Fruit fly (Drosophila melanogaster) whole organism, embryonic: Measurements from ENCODE around the gene Gdh.
A peak's percentile ranks its signal among the peaks of the same experiment; 100 is the strongest.

Source experiments
- Ada2b ChIP-seq: fragments of 200-800 bp; sonication (Bioruptor generic); IDR thresholded peaks from 2 replicates; pipeline ENCODE4 v1.3.6; 2022; ENCODE audit warnings: missing biosample characterization, missing genetic modification characterization
- CG10431 ChIP-seq: fragments of 200-800 bp; sonication (Bioruptor generic); optimal IDR thresholded peaks from 3 replicates; lab custom pipeline; 2018; ENCODE audit warnings: missing biosample characterization, mild to moderate bottlenecking, missing genetic modification characterization
- CG11093 ChIP-seq: fragments of 200-800 bp; sonication (Bioruptor generic); IDR thresholded peaks from 3 replicates; pipeline ENCODE4 v1.3.6; 2022; ENCODE audit warnings: missing biosample characterization, missing genetic modification characterization
- CG1233 ChIP-seq: fragments of 200-800 bp; sonication (Bioruptor generic); optimal IDR thresholded peaks from 4 replicates; lab custom pipeline; 2018; ENCODE audit warnings: missing biosample characterization, mild to moderate bottlenecking, missing genetic modification characterization
- CG14014 ChIP-seq: fragments of 200-800 bp; sonication (Bioruptor generic); IDR thresholded peaks from 2 replicates; pipeline ENCODE4 v1.3.6; 2022; ENCODE audit warnings: missing biosample characterization, missing genetic modification characterization
- CG14050 ChIP-seq: fragments of 200-800 bp; sonication (Bioruptor generic); IDR thresholded peaks from 3 replicates; pipeline ENCODE4 v1.3.6; 2022; ENCODE audit warnings: missing biosample characterization, missing genetic modification characterization
- CG15073 ChIP-seq: fragments of 200-800 bp; sonication (Bioruptor generic); optimal IDR thresholded peaks from 2 replicates; lab custom pipeline; 2016; ENCODE audit warnings: missing biosample characterization, missing genetic modification characterization
- CG1647 ChIP-seq: fragments of 200-800 bp; sonication (Bioruptor generic); optimal IDR thresholded peaks from 3 replicates; lab custom pipeline; 2016; ENCODE audit warnings: missing biosample characterization, missing genetic modification characterization
- CG16813 ChIP-seq: fragments of 200-800 bp; sonication (Bioruptor generic); IDR thresholded peaks from 3 replicates; pipeline ENCODE4 v1.3.6; 2022; ENCODE audit warnings: missing biosample characterization, missing genetic modification characterization; ENCODE audit not compliant: partially characterized antibody
- CG17385 ChIP-seq: fragments of 200-800 bp; sonication (Bioruptor generic); optimal IDR thresholded peaks from 3 replicates; lab custom pipeline; 2018; ENCODE audit warnings: missing biosample characterization, mild to moderate bottlenecking, missing genetic modification characterization
- CG1792 ChIP-seq: fragments of 200-800 bp; sonication (Bioruptor generic); optimal IDR thresholded peaks from 2 replicates; lab custom pipeline; 2016; ENCODE audit warnings: missing biosample characterization, missing genetic modification characterization
- CG2875 ChIP-seq: fragments of 200-800 bp; sonication (Bioruptor generic); optimal IDR thresholded peaks from 2 replicates; lab custom pipeline; 2017; ENCODE audit warnings: missing biosample characterization, mild to moderate bottlenecking, missing genetic modification characterization, missing genetic modification reagents
- CG30431 ChIP-seq: fragments of 200-800 bp; sonication (Bioruptor generic); optimal IDR thresholded peaks from 2 replicates; lab custom pipeline; 2017; ENCODE audit warnings: missing biosample characterization, missing genetic modification characterization
- CG5953 ChIP-seq: fragments of 200-800 bp; sonication (Bioruptor generic); IDR thresholded peaks from 2 replicates; pipeline ENCODE4 v1.3.6; 2022; ENCODE audit warnings: missing biosample characterization, missing genetic modification characterization
- CG6654 ChIP-seq: fragments of 200-800 bp; sonication (Bioruptor generic); optimal IDR thresholded peaks from 2 replicates; lab custom pipeline; 2017; ENCODE audit warnings: missing biosample characterization, mild to moderate bottlenecking, missing genetic modification characterization
- CG6854 ChIP-seq: fragments of 200-800 bp; sonication (Bioruptor generic); optimal IDR thresholded peaks from 3 replicates; lab custom pipeline; 2017; ENCODE audit warnings: missing biosample characterization, mild to moderate bottlenecking, missing genetic modification characterization
- CG8388 ChIP-seq: fragments of 200-800 bp; sonication (Bioruptor generic); optimal IDR thresholded peaks from 2 replicates; lab custom pipeline; 2019; ENCODE audit warnings: missing biosample characterization, mild to moderate bottlenecking, missing genetic modification characterization, moderate library complexity
- CG8924 ChIP-seq: fragments of 200-800 bp; optimal IDR thresholded peaks from 3 replicates; lab custom pipeline; 2019; ENCODE audit warnings: missing biosample characterization, mild to moderate bottlenecking, missing genetic modification characterization, moderate library complexity
- CoRest ChIP-seq: fragments of 200-800 bp; sonication (Bioruptor generic); optimal IDR thresholded peaks from 3 replicates; lab custom pipeline; 2018; ENCODE audit warnings: missing biosample characterization, mild to moderate bottlenecking, missing genetic modification characterization, moderate library complexity
- Dip3 ChIP-seq: fragments of 200-800 bp; sonication (Bioruptor generic); optimal IDR thresholded peaks from 3 replicates; lab custom pipeline; 2016; ENCODE audit warnings: missing biosample characterization, missing genetic modification characterization
- Dll ChIP-seq: fragments of 200-800 bp; sonication (Bioruptor generic); IDR thresholded peaks from 4 replicates; pipeline ENCODE4 v1.3.6; 2022; ENCODE audit warnings: missing biosample characterization, missing genetic modification characterization; ENCODE audit not compliant: partially characterized antibody
- Eip74EF ChIP-seq, 2 experiments: fragments of 200-800 bp in 1 of 2; fragments of >200 bp in 1 of 2; sonication (Bioruptor generic) in 1 of 2; optimal IDR thresholded peaks; 2 replicates each; lab custom pipeline; 2017 to 2019; ENCODE audit warnings: missing biosample characterization in 2 of 2, missing genetic modification characterization in 2 of 2, mild to moderate bottlenecking in 1 of 2, moderate library complexity in 1 of 2
- Elba2 ChIP-seq: fragments of 200-800 bp; sonication (Bioruptor generic); optimal IDR thresholded peaks from 3 replicates; lab custom pipeline; 2016; ENCODE audit warnings: missing biosample characterization, missing genetic modification characterization
- Gsc ChIP-seq: fragments of 200-800 bp; sonication (Bioruptor generic); IDR thresholded peaks from 2 replicates; pipeline ENCODE4 v1.3.6; 2022; ENCODE audit warnings: missing biosample characterization, missing genetic modification characterization
- Hey ChIP-seq: fragments of 200-800 bp; sonication (Bioruptor generic); optimal IDR thresholded peaks from 3 replicates; lab custom pipeline; 2018; ENCODE audit warnings: missing biosample characterization, mild to moderate bottlenecking, missing genetic modification characterization
- Hmx ChIP-seq: fragments of 200-800 bp; sonication (Bioruptor generic); optimal IDR thresholded peaks from 2 replicates; lab custom pipeline; 2016; ENCODE audit warnings: missing biosample characterization, missing genetic modification characterization
- Lim3 ChIP-seq: fragments of 200-800 bp; sonication (Bioruptor generic); IDR thresholded peaks from 2 replicates; pipeline ENCODE4 v1.3.6; 2022; ENCODE audit warnings: missing biosample characterization, missing genetic modification characterization
- Trl ChIP-seq, 3 experiments: fragments of >200 bp in 2 of 3; fragments of 200-800 bp in 1 of 3; sonication (Bioruptor generic) in 1 of 3; optimal IDR thresholded peaks; 2 replicates in 1 of 3; 3 replicates in 2 of 3; lab custom pipeline; 2016 to 2017; ENCODE audit warnings: missing biosample characterization in 1 of 3, missing genetic modification characterization in 1 of 3
- cad ChIP-seq: fragments of >200 bp; optimal IDR thresholded peaks from 2 replicates; lab custom pipeline; 2017; ENCODE audit warnings: missing biosample characterization, missing genetic modification characterization
- caup ChIP-seq: fragments of 200-800 bp; sonication (Bioruptor generic); optimal IDR thresholded peaks from 3 replicates; lab custom pipeline; 2017; ENCODE audit warnings: missing biosample characterization, mild to moderate bottlenecking, missing genetic modification characterization, moderate library complexity; ENCODE audit not compliant: severe bottlenecking
- da ChIP-seq: fragments of 200-800 bp; sonication (Bioruptor generic); optimal IDR thresholded peaks from 2 replicates; lab custom pipeline; 2016; ENCODE audit warnings: missing biosample characterization, missing genetic modification characterization
- danr ChIP-seq: fragments of 200-800 bp; sonication (Bioruptor generic); IDR thresholded peaks from 2 replicates; pipeline ENCODE4 v1.3.6; 2022; ENCODE audit warnings: missing biosample characterization, missing genetic modification characterization
- emc ChIP-seq: fragments of 200-800 bp; sonication (Bioruptor generic); optimal IDR thresholded peaks from 2 replicates; lab custom pipeline; 2016; ENCODE audit warnings: missing biosample characterization, missing genetic modification characterization
- esg ChIP-seq: fragments of 200-800 bp; sonication (Bioruptor generic); conservative IDR thresholded peaks from 2 replicates; pipeline ENCODE4 v1.3.6; 2022; ENCODE audit warnings: missing biosample characterization, missing genetic modification characterization
- fru ChIP-seq: fragments of >200 bp; optimal IDR thresholded peaks from 2 replicates; lab custom pipeline; 2017
- ind ChIP-seq: fragments of 200-800 bp; sonication (Bioruptor generic); optimal IDR thresholded peaks from 3 replicates; lab custom pipeline; 2016; ENCODE audit warnings: missing biosample characterization, missing genetic modification characterization
- klu ChIP-seq: fragments of 200-800 bp; sonication (Bioruptor generic); IDR thresholded peaks from 2 replicates; pipeline ENCODE4 v1.3.6; 2022; ENCODE audit warnings: missing biosample characterization, missing genetic modification characterization
- lmd ChIP-seq: fragments of 200-800 bp; sonication (Bioruptor generic); IDR thresholded peaks from 2 replicates; pipeline ENCODE4 v1.3.6; 2022; ENCODE audit warnings: missing biosample characterization, missing genetic modification characterization
- oc ChIP-seq: fragments of 200-800 bp; sonication (Bioruptor generic); optimal IDR thresholded peaks from 2 replicates; lab custom pipeline; 2018; ENCODE audit warnings: missing biosample characterization, mild to moderate bottlenecking, missing genetic modification characterization, moderate library complexity
- pb ChIP-seq: fragments of 200-800 bp; sonication (Bioruptor generic); optimal IDR thresholded peaks from 3 replicates; lab custom pipeline; 2016; ENCODE audit warnings: missing biosample characterization, missing genetic modification characterization
- psq ChIP-seq: fragments of 200-800 bp; sonication (Bioruptor generic); optimal IDR thresholded peaks from 2 replicates; lab custom pipeline; 2017; ENCODE audit warnings: missing biosample characterization, missing genetic modification characterization
- run ChIP-seq: fragments of 200-800 bp; sonication (Bioruptor generic); optimal IDR thresholded peaks from 3 replicates; lab custom pipeline; 2018; ENCODE audit warnings: missing biosample characterization, mild to moderate bottlenecking, missing genetic modification characterization
- sens ChIP-seq: fragments of 200-800 bp; sonication (Bioruptor generic); peaks from one replicate; lab custom pipeline; 2016; ENCODE audit warnings: missing biosample characterization, missing genetic modification characterization
- sna ChIP-seq: fragments of 200-800 bp; sonication (Bioruptor generic); IDR thresholded peaks from 2 replicates; pipeline ENCODE4 v1.3.6; 2022; ENCODE audit warnings: missing biosample characterization, missing genetic modification characterization; ENCODE audit not compliant: partially characterized antibody
- so ChIP-seq: fragments of 200-800 bp; sonication (Bioruptor generic); IDR thresholded peaks from 3 replicates; pipeline ENCODE4 v1.3.6; 2022; ENCODE audit warnings: missing biosample characterization, missing genetic modification characterization
- sr ChIP-seq: fragments of 200-800 bp; sonication (Bioruptor generic); IDR thresholded peaks from 3 replicates; pipeline ENCODE4 v1.3.6; 2022; ENCODE audit warnings: missing biosample characterization, missing genetic modification characterization
- stwl ChIP-seq: fragments of 200-800 bp; sonication (Bioruptor generic); optimal IDR thresholded peaks from 3 replicates; lab custom pipeline; 2018; ENCODE audit warnings: missing biosample characterization, mild to moderate bottlenecking, missing genetic modification characterization, moderate library complexity
- zf30C ChIP-seq: fragments of 200-800 bp; sonication (Bioruptor generic); optimal IDR thresholded peaks from 3 replicates; lab custom pipeline; 2018; ENCODE audit warnings: missing biosample characterization, mild to moderate bottlenecking, missing genetic modification characterization
- zfh1 ChIP-seq: fragments of 200-800 bp; sonication (Bioruptor generic); IDR thresholded peaks from 3 replicates; pipeline ENCODE4 v1.3.6; 2022; ENCODE audit warnings: missing biosample characterization, missing genetic modification characterization

Gdh gene

DNA sequence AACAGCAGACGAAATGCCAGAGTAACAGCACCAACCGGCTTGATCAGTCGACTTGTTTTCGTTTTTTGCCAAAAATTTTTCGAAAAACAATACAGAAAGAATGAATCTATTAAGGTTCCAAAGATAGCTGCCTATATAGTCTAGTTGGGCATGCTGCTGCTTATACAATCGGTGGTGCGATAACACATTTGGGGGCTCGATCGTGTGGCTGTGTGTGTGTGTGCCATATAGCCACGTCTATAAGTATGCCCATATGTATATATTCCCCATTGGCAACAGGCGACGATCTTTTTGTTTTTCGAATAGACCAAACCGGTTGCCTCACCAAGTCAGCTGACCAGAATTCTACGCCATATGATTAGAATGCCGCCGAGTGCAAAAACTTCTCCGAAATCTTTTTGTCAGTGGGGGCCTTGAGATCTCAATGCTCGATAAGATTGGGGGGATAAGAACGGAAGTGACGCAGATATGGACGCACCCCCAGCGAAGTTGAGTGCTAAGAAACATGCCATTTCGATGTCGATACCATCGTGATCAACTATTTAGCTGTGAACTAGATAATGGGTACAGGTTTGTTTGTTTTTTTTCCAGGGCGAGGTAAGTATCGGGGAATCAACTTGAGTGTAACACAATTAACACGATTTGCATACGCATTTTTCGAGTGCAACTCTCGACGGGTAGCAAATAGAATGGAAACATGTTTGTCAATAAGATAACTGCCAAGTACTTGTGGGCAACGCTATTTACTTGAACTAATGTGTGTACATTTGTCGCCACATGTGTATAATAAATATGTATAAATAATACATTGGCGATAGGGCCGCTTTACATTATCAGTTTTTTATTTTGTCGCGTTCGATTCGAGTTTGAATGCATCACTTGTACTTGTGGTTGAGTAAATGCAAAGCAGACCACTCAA, 2.7 kb downstream of the Gdh start (continued):
- TF ChIP-seq pb (GFP tag; lab: Kevin White, UChicago) (no peak), lmd (GFP tag; lab: Robert Waterston, UW) (no peak), CG8924 (tag; lab: Kevin White, UChicago) (peak; percentile 78), oc (tag; lab: Kevin White, UChicago) (peak; percentile 93), ind (GFP tag; lab: Kevin White, UChicago) (no peak), Gsc (no peak), sens (GFP tag; lab: Kevin White, UChicago) (peak; percentile 98), klu (GFP tag; lab: Robert Waterston, UW) (no peak), stwl (tag; lab: Kevin White, UChicago) (peak; percentile 13), fru (lab: Kevin White, UChicago) (no peak), Eip74EF (GFP tag; optimal IDR thresholded peaks at IDR 0.05; lab: Kevin White, UChicago) (peak in 1 of 2 experiments; percentile 71), CG14014 (GFP tag; lab: Robert Waterston, UW) (peak; percentile 91; the same call in 1 of the 2 replicates), Dll (GFP tag; lab: Robert Waterston, UW) (no peak), Elba2 (GFP tag; lab: Kevin White, UChicago) (no peak), CG15073 (GFP tag; lab: Kevin White, UChicago) (peak; percentile 37), esg (GFP tag; lab: Robert Waterston, UW) (no peak), zf30C (GFP tag; lab: Kevin White, UChicago) (peak; percentile 10), CG10431 (peak; percentile 90), CG30431 (peak; percentile 37), danr (GFP tag; lab: Robert Waterston, UW) (peak; percentile 76), CG2875 (GFP tag; lab: Kevin White, UChicago) (peak; percentile 97), Hey (tag; lab: Kevin White, UChicago) (peak; percentile 87), cad (no peak), emc (GFP tag; lab: Kevin White, UChicago) (no peak), Dip3 (no peak), CG1647 (GFP tag; lab: Kevin White, UChicago) (peak; percentile 78), CG5953 (GFP tag; lab: Robert Waterston, UW) (peak; percentile 65; the same call in 1 of the 2 replicates), Trl (optimal IDR thresholded peaks at IDR 0.05; lab: Kevin White, UChicago) (no peak), Trl (GFP tag; optimal IDR thresholded peaks at IDR 0.05; lab: Kevin White, UChicago) (peak; percentile 69), CG14050 (GFP tag; lab: Robert Waterston, UW) (peak; percentile 72; the same call in 2 of the 3 replicates), Hmx (GFP tag; lab: Kevin White, UChicago) (no peak), CG17385 (GFP tag; lab: Kevin White, UChicago) (peak; percentile 79), CG6654 (peak; percentile 25), sna (GFP tag; lab: Robert Waterston, UW) (no peak), da (GFP tag; lab: Kevin White, UChicago) (no peak), CG11093 (GFP tag; lab: Robert Waterston, UW) (peak; percentile 60; the same call in 1 of the 3 replicates), run (tag; lab: Kevin White, UChicago) (peak; percentile 71), Lim3 (GFP tag; lab: Robert Waterston, UW) (no peak), psq (GFP tag; lab: Kevin White, UChicago) (peak; percentile 54), CG1233 (GFP tag; lab: Kevin White, UChicago) (peak; percentile 95), zfh1 (peak; percentile 87), CG16813 (no peak), so (GFP tag; lab: Robert Waterston, UW) (peak; percentile 89; the same call in 2 of the 3 replicates), sr (GFP tag; lab: Robert Waterston, UW) (peak; percentile 87), CG6854 (GFP tag; lab: Kevin White, UChicago) (peak; percentile 76), Ada2b (no peak), CG8388 (GFP tag; lab: Kevin White, UChicago) (peak; percentile 51), CG1792 (GFP tag; lab: Kevin White, UChicago) (peak; percentile 62), caup (peak; percentile 88), CoRest (peak; percentile 74)
